Worm (Caenorhabditis elegans) whole organism, young adult: ENCODE results near the gene srw-6.
A peak's percentile ranks its signal among the peaks of the same experiment; 100 is the strongest.

Experiments
- B0019.2 ChIP-seq: fragments of 200-800 bp; sonication (Bioruptor generic); conservative IDR thresholded peaks from 2 replicates; pipeline ENCODE4 v1.3.6; 2022; ENCODE audit warnings: missing genetic modification reagents, missing genetic modification characterization, missing compliant biosample characterization
- B0261.1 ChIP-seq: sonication (generic microtip); optimal IDR thresholded peaks from 2 replicates; lab custom pipeline; 2016; ENCODE audit warnings: mild to moderate bottlenecking, missing genetic modification characterization, moderate library complexity, missing compliant biosample characterization
- C17E4.6 ChIP-seq: fragments of 200-800 bp; sonication (Bioruptor generic); IDR thresholded peaks from 2 replicates; pipeline ENCODE4 v1.3.6; 2022; ENCODE audit warnings: missing genetic modification reagents, missing genetic modification characterization, missing compliant biosample characterization
- F22D6.2 ChIP-seq: sonication (generic microtip); optimal IDR thresholded peaks from 2 replicates; lab custom pipeline; 2016; ENCODE audit warnings: mild to moderate bottlenecking, missing genetic modification characterization, missing compliant biosample characterization
- F23B12.7 ChIP-seq: sonication (generic microtip); optimal IDR thresholded peaks from 2 replicates; lab custom pipeline; 2017; ENCODE audit warnings: missing genetic modification characterization, mild to moderate bottlenecking, missing compliant biosample characterization, antibody characterized with exemption, moderate library complexity; ENCODE audit not compliant: insufficient read depth
- F39B2.1 ChIP-seq: fragments of 200-800 bp; sonication (Bioruptor generic); IDR thresholded peaks from 2 replicates; pipeline ENCODE4 v1.3.6; 2022; ENCODE audit warnings: missing genetic modification reagents, missing genetic modification characterization, missing compliant biosample characterization
- F49E8.2 ChIP-seq: sonication (generic microtip); optimal IDR thresholded peaks from 3 replicates; lab custom pipeline; 2017; ENCODE audit warnings: missing genetic modification characterization, mild to moderate bottlenecking, missing compliant biosample characterization, antibody characterized with exemption, moderate library complexity; ENCODE audit not compliant: insufficient read depth
- F57A8.1 ChIP-seq: fragments of 200-800 bp; sonication (Bioruptor generic); optimal IDR thresholded peaks from 2 replicates; lab custom pipeline; 2018; ENCODE audit warnings: mild to moderate bottlenecking, missing genetic modification characterization, moderate library complexity, missing compliant biosample characterization
- K12H6.12 ChIP-seq: fragments of 200-800 bp; sonication (Bioruptor generic); optimal IDR thresholded peaks from 2 replicates; lab custom pipeline; 2018; ENCODE audit warnings: mild to moderate bottlenecking, missing genetic modification characterization, missing compliant biosample characterization
- Y53G8AR.9 ChIP-seq: fragments of 200-800 bp; sonication (Bioruptor generic); conservative IDR thresholded peaks from 2 replicates; pipeline ENCODE4 v1.3.6; 2022; ENCODE audit warnings: missing genetic modification reagents, missing genetic modification characterization, missing compliant biosample characterization
- ZK185.1 ChIP-seq: sonication (generic microtip); optimal IDR thresholded peaks from 2 replicates; lab custom pipeline; 2016; ENCODE audit warnings: mild to moderate bottlenecking, missing genetic modification characterization, missing compliant biosample characterization; ENCODE audit not compliant: poor library complexity, severe bottlenecking
- aptf-2 ChIP-seq: fragments of 200-800 bp; sonication (Bioruptor generic); conservative IDR thresholded peaks from 2 replicates; pipeline ENCODE4 v1.3.6; 2022; ENCODE audit warnings: missing genetic modification reagents, missing genetic modification characterization, missing compliant biosample characterization
- aptf-3 ChIP-seq: fragments of 200-800 bp; sonication (Bioruptor generic); IDR thresholded peaks from 2 replicates; pipeline ENCODE4 v1.3.6; 2022; ENCODE audit warnings: missing genetic modification characterization, missing compliant biosample characterization
- atf-7 ChIP-seq: sonication (generic microtip); optimal IDR thresholded peaks from 2 replicates; lab custom pipeline; 2017; ENCODE audit warnings: mild to moderate bottlenecking, missing genetic modification characterization, missing compliant biosample characterization
- attf-3 ChIP-seq: fragments of 200-800 bp; sonication (Bioruptor generic); conservative IDR thresholded peaks from 2 replicates; pipeline ENCODE4 v1.3.6; 2022; ENCODE audit warnings: missing genetic modification reagents, missing genetic modification characterization, missing compliant biosample characterization
- bed-2 ChIP-seq: fragments of 200-800 bp; sonication (Bioruptor generic); IDR thresholded peaks from 2 replicates; pipeline ENCODE4 v1.3.6; 2022; ENCODE audit warnings: missing genetic modification reagents, missing genetic modification characterization, missing compliant biosample characterization
- cebp-1 ChIP-seq, 2 experiments: fragments of 200-800 bp in 1 of 2; sonication (Bioruptor generic) in 1 of 2; sonication (generic microtip) in 1 of 2; IDR thresholded peaks in 1 of 2; optimal IDR thresholded peaks in 1 of 2; 2 replicates each; pipeline versions ENCODE4 v1.3.6 to Lab custom; 2017 to 2022; ENCODE audit warnings: missing compliant biosample characterization in 2 of 2, missing genetic modification characterization in 2 of 2, mild to moderate bottlenecking in 1 of 2, missing genetic modification reagents in 1 of 2, moderate library complexity in 1 of 2
- ceh-40 ChIP-seq: fragments of 200-800 bp; sonication (Bioruptor generic); IDR thresholded peaks from 2 replicates; pipeline ENCODE4 v1.3.6; 2022; ENCODE audit warnings: missing genetic modification characterization, missing compliant biosample characterization
- die-1 ChIP-seq: sonication (generic microtip); optimal IDR thresholded peaks from 2 replicates; lab custom pipeline; 2016; ENCODE audit warnings: missing genotype, mild to moderate bottlenecking, missing genetic modification characterization, missing compliant biosample characterization
- dpff-1 ChIP-seq: sonication (generic microtip); optimal IDR thresholded peaks from 2 replicates; lab custom pipeline; 2017; ENCODE audit warnings: mild to moderate bottlenecking, missing genetic modification characterization, missing compliant biosample characterization
- dpl-1 ChIP-seq: fragments of 150-350 bp; optimal IDR thresholded peaks from 2 replicates; lab custom pipeline; 2014; ENCODE audit warnings: missing biosample characterization, missing genetic modification reagents, missing genetic modification characterization
- efl-1 ChIP-seq: fragments of 150-350 bp; optimal IDR thresholded peaks from 2 replicates; lab custom pipeline; 2014; ENCODE audit warnings: missing biosample characterization, missing genetic modification reagents, missing genetic modification characterization
- egl-18 ChIP-seq: fragments of 200-800 bp; sonication (Bioruptor generic); IDR thresholded peaks from 2 replicates; pipeline ENCODE4 v1.3.6; 2022; ENCODE audit warnings: missing genetic modification reagents, missing genetic modification characterization, missing compliant biosample characterization
- egrh-3 ChIP-seq: fragments of 200-800 bp; sonication (Bioruptor generic); IDR thresholded peaks from 2 replicates; pipeline ENCODE4 v1.3.6; 2022; ENCODE audit warnings: missing genetic modification reagents, missing genetic modification characterization, missing compliant biosample characterization
- ets-4 ChIP-seq: fragments of 200-800 bp; sonication (Bioruptor generic); optimal IDR thresholded peaks from 2 replicates; lab custom pipeline; 2018; ENCODE audit warnings: mild to moderate bottlenecking, missing genetic modification characterization, missing compliant biosample characterization
- hmg-1.2 ChIP-seq: fragments of 200-800 bp; sonication (Bioruptor generic); IDR thresholded peaks from 2 replicates; pipeline ENCODE4 v1.3.6; 2022; ENCODE audit warnings: missing genetic modification reagents, missing genetic modification characterization, missing compliant biosample characterization
- hmg-20 ChIP-seq: fragments of 200-800 bp; sonication (Bioruptor generic); IDR thresholded peaks from 2 replicates; pipeline ENCODE4 v1.3.6; 2022; ENCODE audit warnings: missing genetic modification reagents, missing genetic modification characterization, missing compliant biosample characterization
- hsf-1 ChIP-seq: fragments of 200-800 bp; sonication (Bioruptor generic); IDR thresholded peaks from 2 replicates; pipeline ENCODE4 v1.3.6; 2022; ENCODE audit warnings: missing genetic modification reagents, missing genetic modification characterization, missing compliant biosample characterization
- lag-1 ChIP-seq: fragments of 200-800 bp; sonication (Bioruptor generic); IDR thresholded peaks from 2 replicates; pipeline ENCODE4 v1.3.6; 2022; ENCODE audit warnings: missing genetic modification reagents, missing genetic modification characterization, missing compliant biosample characterization
- let-526 ChIP-seq: fragments of 200-800 bp; sonication (Bioruptor generic); IDR thresholded peaks from 2 replicates; pipeline ENCODE4 v1.3.6; 2022; ENCODE audit warnings: missing genetic modification reagents, missing genetic modification characterization, missing compliant biosample characterization
- nfya-2 ChIP-seq: fragments of 200-800 bp; sonication (Bioruptor generic); IDR thresholded peaks from 2 replicates; pipeline ENCODE4 v1.3.6; 2022; ENCODE audit warnings: missing genetic modification reagents, missing genetic modification characterization, missing compliant biosample characterization
- pha-4 ChIP-seq: fragments of 150-350 bp; sonication (generic microtip); optimal IDR thresholded peaks from 2 replicates; lab custom pipeline; 2014; ENCODE audit warnings: missing biosample characterization, missing genetic modification reagents, missing genetic modification characterization
- rpc-1 ChIP-seq, 2 experiments: fragments of 150-350 bp in 1 of 2; sonication (generic microtip) in 1 of 2; optimal IDR thresholded peaks; 2 replicates each; lab custom pipeline; 2014 to 2018; ENCODE audit warnings: missing biosample characterization in 1 of 2, missing genetic modification characterization in 1 of 2, missing genetic modification reagents in 1 of 2, missing genotype in 1 of 2
- sdz-38 ChIP-seq: sonication (generic microtip); optimal IDR thresholded peaks from 2 replicates; lab custom pipeline; 2016; ENCODE audit warnings: missing genotype, missing genetic modification characterization, missing compliant biosample characterization
- sea-2 ChIP-seq: fragments of 200-800 bp; sonication (Bioruptor generic); IDR thresholded peaks from 2 replicates; pipeline ENCODE4 v1.3.6; 2022; ENCODE audit warnings: missing genetic modification characterization, missing compliant biosample characterization
- snpc-3.4 ChIP-seq: sonication (generic microtip); optimal IDR thresholded peaks from 2 replicates; lab custom pipeline; 2017; ENCODE audit warnings: missing genetic modification characterization, mild to moderate bottlenecking, missing compliant biosample characterization, antibody characterized with exemption, moderate library complexity, missing genotype, missing genetic modification reagents
- snpc-4 ChIP-seq, 5 experiments: fragments of 150-350 bp in 1 of 5; sonication (generic microtip) in 4 of 5; optimal IDR thresholded peaks; 2 replicates each; lab custom pipeline; 2014 to 2018; ENCODE audit warnings: missing genetic modification characterization in 5 of 5, missing biosample characterization in 3 of 5, antibody characterized with exemption in 2 of 5, mild to moderate bottlenecking in 2 of 5, missing compliant biosample characterization in 2 of 5, missing genotype in 2 of 5, moderate library complexity in 2 of 5, missing genetic modification reagents in 1 of 5
- tbx-9 ChIP-seq: sonication (generic microtip); optimal IDR thresholded peaks from 2 replicates; lab custom pipeline; 2016; ENCODE audit warnings: borderline replicate concordance, missing genetic modification characterization, inconsistent platforms, missing compliant biosample characterization
- zfh-2 ChIP-seq: fragments of 200-800 bp; sonication (Bioruptor generic); conservative IDR thresholded peaks from 2 replicates; pipeline ENCODE4 v1.3.6; 2022; ENCODE audit warnings: missing genetic modification reagents, missing genetic modification characterization, missing compliant biosample characterization
- ztf-22 ChIP-seq: fragments of 200-800 bp; sonication (Bioruptor generic); optimal IDR thresholded peaks from 2 replicates; lab custom pipeline; 2018; ENCODE audit warnings: mild to moderate bottlenecking, missing genetic modification characterization, moderate library complexity, missing compliant biosample characterization
- ztf-6 ChIP-seq: fragments of 200-800 bp; sonication (Bioruptor generic); IDR thresholded peaks from 2 replicates; pipeline ENCODE4 v1.3.6; 2022; ENCODE audit warnings: missing genetic modification reagents, missing genetic modification characterization, missing compliant biosample characterization

Gene srw-6

DNA sequence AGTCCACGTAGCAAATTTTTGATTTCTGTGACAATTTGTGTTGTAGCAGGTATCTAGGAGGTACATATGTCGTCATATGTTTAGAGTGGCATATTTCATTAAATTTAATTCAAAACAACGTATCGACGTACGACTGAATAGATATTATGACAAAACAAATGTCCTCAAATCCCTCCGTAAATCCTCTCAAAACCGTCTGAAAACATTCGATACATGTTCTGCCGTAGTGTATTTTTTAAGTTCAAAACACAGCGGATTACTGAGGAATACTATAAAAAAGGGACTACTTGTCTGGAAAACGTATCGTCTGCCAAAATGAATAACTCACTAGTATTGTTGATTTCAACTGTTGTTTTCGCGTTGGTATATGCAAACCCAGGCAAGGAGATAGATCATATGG lies 40.2 kb upstream of the srw-6 start, which contains the start of gene R08E5.4:
R08E5.4 (plus strand) TSS at position 301 of the 400 bp plus-strand sequence.
- TF ChIP-seq C17E4.6 (GFP tag; lab: Robert Waterston, UW) (no peak), B0019.2 (GFP tag; lab: Robert Waterston, UW) (no peak), bed-2 (GFP tag; lab: Robert Waterston, UW) (no peak), ceh-40 (GFP tag; lab: Robert Waterston, UW) (no peak), F57A8.1 (GFP tag; lab: Kevin White, UChicago) (no peak), dpl-1 (GFP tag; lab: Kevin White, UChicago) (no peak), atf-7 (tag; lab: Kevin White, UChicago) (no peak), sea-2 (no peak), aptf-3 (no peak), attf-3 (GFP tag; lab: Robert Waterston, UW) (no peak), hsf-1 (GFP tag; lab: Robert Waterston, UW) (no peak), lag-1 (GFP tag; lab: Robert Waterston, UW) (no peak), let-526 (GFP tag; lab: Robert Waterston, UW) (no peak), pha-4 (tag; lab: Kevin White, UChicago) (no peak)

DNA sequence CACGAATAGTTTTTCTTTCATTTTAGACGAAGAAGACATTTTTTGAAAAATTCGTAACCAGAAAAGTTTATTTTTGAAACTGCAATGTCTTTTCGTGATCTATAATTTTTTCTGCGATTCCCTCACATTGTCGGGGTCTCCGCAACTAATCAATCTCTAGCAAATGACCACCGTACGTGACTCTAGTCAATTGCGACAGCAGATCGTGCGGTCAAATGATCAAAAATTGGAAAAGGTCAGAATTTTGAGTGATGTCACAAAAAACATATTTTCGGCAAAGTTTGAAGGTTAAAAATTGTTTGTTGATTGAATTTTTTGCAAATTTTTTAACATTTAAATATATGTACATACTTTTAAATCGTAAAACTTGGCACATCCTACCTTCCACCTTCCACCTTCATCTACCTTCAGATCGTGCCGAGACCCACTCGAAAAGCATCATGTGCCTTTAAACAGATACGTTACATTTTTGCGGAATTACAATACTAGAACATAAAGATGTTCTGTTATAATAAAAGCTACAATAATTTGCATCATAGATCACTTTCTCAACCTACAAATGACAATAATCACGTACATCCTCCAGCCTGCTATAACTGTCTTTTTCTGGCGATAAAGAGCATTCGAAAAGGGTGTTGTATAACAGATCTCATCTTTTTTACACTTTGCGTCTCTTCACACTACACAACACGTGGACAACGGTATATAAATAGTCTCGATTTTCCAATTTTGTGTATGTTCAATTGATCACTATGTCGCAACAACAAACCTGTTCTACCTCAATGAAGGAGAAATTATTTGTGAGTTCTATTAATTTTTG lies 36.8 kb upstream of the srw-6 start, which contains the start of the genes R08E5.1 and rips-1:
R08E5.1 (minus strand) TSS at position 82 of the 820 bp plus-strand sequence.
rips-1 (plus strand) TSS at position 585 of the 820 bp plus-strand sequence.
- no peak for TF ChIP-seq zfh-2 (GFP tag; lab: Robert Waterston, UW)
- TF ChIP-seq F23B12.7 (tag; lab: Kevin White, UChicago): no peak
- no peak for TF ChIP-seq tbx-9 (tag; lab: Kevin White, UChicago)
- TF ChIP-seq F22D6.2 (tag; lab: Kevin White, UChicago): no peak
- no peak for TF ChIP-seq hmg-20
- TF ChIP-seq egrh-3 (GFP tag; lab: Robert Waterston, UW): no peak
- no peak for TF ChIP-seq bed-2 (GFP tag; lab: Robert Waterston, UW)
- no peak for TF ChIP-seq ztf-6 (GFP tag; lab: Robert Waterston, UW)
- TF ChIP-seq nfya-2: no peak
- no peak for TF ChIP-seq Y53G8AR.9 (GFP tag; lab: Robert Waterston, UW)
- TF ChIP-seq F49E8.2 (tag; lab: Kevin White, UChicago): no peak
- TF ChIP-seq efl-1 (GFP tag; lab: Kevin White, UChicago): no peak
- TF ChIP-seq die-1 (tag; lab: Kevin White, UChicago): no peak
- TF ChIP-seq ztf-22 (GFP tag; lab: Kevin White, UChicago): no peak
- no peak for TF ChIP-seq ZK185.1
- TF ChIP-seq F39B2.1: no peak
- no peak for TF ChIP-seq B0019.2 (GFP tag; lab: Robert Waterston, UW)

DNA sequence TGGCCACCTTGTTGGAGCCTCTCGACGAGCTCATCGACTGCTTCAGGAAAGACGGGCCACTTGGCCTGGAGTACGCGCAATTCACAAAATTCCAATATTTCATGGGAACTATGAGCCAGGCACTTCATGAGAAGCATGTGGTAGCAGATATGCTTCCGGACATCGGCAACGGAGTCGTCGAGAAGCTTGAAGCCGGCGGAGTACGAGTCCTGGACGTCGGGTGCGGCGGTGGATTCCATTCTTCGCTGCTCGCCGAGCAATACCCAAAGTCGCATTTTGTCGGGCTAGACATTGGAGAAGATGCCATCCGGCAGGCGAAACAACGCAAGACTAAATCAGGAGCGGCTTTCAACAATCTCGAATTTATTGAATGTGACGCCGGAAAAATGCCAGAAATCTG lies 34.8 kb upstream of the srw-6 start:
- no peak for TF ChIP-seq hmg-1.2 (GFP tag; lab: Robert Waterston, UW)
- no peak for TF ChIP-seq K12H6.12 (tag; lab: Kevin White, UChicago)
- no peak for TF ChIP-seq dpff-1 (tag; lab: Kevin White, UChicago)
- no peak for TF ChIP-seq ets-4 (GFP tag; lab: Kevin White, UChicago)
- TF ChIP-seq tbx-9 (tag; lab: Kevin White, UChicago): no peak
- no peak for TF ChIP-seq rpc-1 (optimal IDR thresholded peaks at IDR 0.05; lab: Kevin White, UChicago)
- no peak for TF ChIP-seq rpc-1 (tag; optimal IDR thresholded peaks at IDR 0.05; lab: Kevin White, UChicago)
- 0 out of 2 replicates have a peak, but pooled peaks have one; percentile 20 for TF ChIP-seq Y53G8AR.9 (GFP tag; lab: Robert Waterston, UW)
- peak; percentile 80 for TF ChIP-seq zfh-2 (GFP tag; lab: Robert Waterston, UW)
- TF ChIP-seq B0261.1 (tag; lab: Kevin White, UChicago): no peak
- TF ChIP-seq snpc-4 (GFP tag; optimal IDR thresholded peaks at IDR 0.05; lab: Kevin White, UChicago): no peak
- TF ChIP-seq snpc-4 (tag; optimal IDR thresholded peaks at IDR 0.05; lab: Kevin White, UChicago): no peak
- TF ChIP-seq egl-18 (GFP tag; lab: Robert Waterston, UW): no peak
- no peak for TF ChIP-seq aptf-2 (GFP tag; lab: Robert Waterston, UW)
- no peak for TF ChIP-seq cebp-1 (GFP tag; IDR thresholded peaks at IDR 0.05; lab: Robert Waterston, UW)
- no peak for TF ChIP-seq cebp-1 (tag; optimal IDR thresholded peaks at IDR 0.05; lab: Kevin White, UChicago)
- TF ChIP-seq sdz-38 (tag; lab: Kevin White, UChicago): no peak
- no peak for TF ChIP-seq snpc-3.4 (tag; lab: Kevin White, UChicago)
